Fruit fly (Drosophila melanogaster): ENCODE data around the gene CG12480.
A peak's percentile ranks its signal among the peaks of the same experiment; 100 is the strongest.

CG12480 gene

dm6 chrX:14213509-14214154, 44.2 kb downstream of the CG12480 start (continued):
- TF ChIP-seq nau (GFP tag; optimal IDR thresholded peaks at IDR 0.05) = no peak
- TF ChIP-seq CG16863 (GFP tag; optimal IDR thresholded peaks at IDR 0.05) = peak; percentile 25
- peak; percentile 1 for TF ChIP-seq Hr3 (GFP tag; optimal IDR thresholded peaks at IDR 0.05)
- TF ChIP-seq Six4 (GFP tag; optimal IDR thresholded peaks at IDR 0.05) = no peak
- TF ChIP-seq CG9727 (GFP tag; optimal IDR thresholded peaks at IDR 0.05) = peak; percentile 4
- TF ChIP-seq CG31441 (GFP tag; IDR thresholded peaks at IDR 0.05) = peak; percentile 57
- no peak for TF ChIP-seq Sin3A (optimal IDR thresholded peaks at IDR 0.05)
- peak; percentile 64 for TF ChIP-seq cg (GFP tag; optimal IDR thresholded peaks at IDR 0.05)
- TF ChIP-seq nmo (GFP tag; optimal IDR thresholded peaks at IDR 0.05) = peak; percentile 35
- TF ChIP-seq Sry-δ (GFP tag; optimal IDR thresholded peaks at IDR 0.05) = peak; percentile 20
- no peak for TF ChIP-seq sqz (GFP tag; optimal IDR thresholded peaks at IDR 0.05)
- TF ChIP-seq CG42726 (GFP tag; IDR thresholded peaks at IDR 0.05; ENCODE audit: partially characterized antibody) = no peak
- TF ChIP-seq CG15696 (tag; optimal IDR thresholded peaks at IDR 0.05) = no peak
- TF ChIP-seq seq (GFP tag; IDR thresholded peaks at IDR 0.05) = peak; percentile 45; the same call in 1 of the 2 replicates
- TF ChIP-seq so (GFP tag; IDR thresholded peaks at IDR 0.05) = no peak
- no peak for TF ChIP-seq CG34376 (GFP tag; optimal IDR thresholded peaks at IDR 0.05)
- TF ChIP-seq CG8388 (GFP tag; optimal IDR thresholded peaks at IDR 0.05) = peak; percentile 28
- no peak for TF ChIP-seq exex (tag; optimal IDR thresholded peaks at IDR 0.05)
- TF ChIP-seq yki (optimal IDR thresholded peaks at IDR 0.05) = no peak
- no peak for TF ChIP-seq klu (GFP tag; IDR thresholded peaks at IDR 0.05)
- TF ChIP-seq zf30C (GFP tag; optimal IDR thresholded peaks at IDR 0.05) = peak; percentile 19
- TF ChIP-seq bab2 (GFP tag; optimal IDR thresholded peaks at IDR 0.05) = peak; percentile 7
- TF ChIP-seq CG18599 (GFP tag; optimal IDR thresholded peaks at IDR 0.05) = peak; percentile 28
- TF ChIP-seq CG5953 (GFP tag; IDR thresholded peaks at IDR 0.05) = no peak
- TF ChIP-seq pan (optimal IDR thresholded peaks at IDR 0.05) = no peak
- TF ChIP-seq pan (GFP tag; optimal IDR thresholded peaks at IDR 0.05 in 1 of 2, IDR thresholded peaks at IDR 0.05 in 1 of 2) = no peak
- TF ChIP-seq Mrtf (GFP tag; IDR thresholded peaks at IDR 0.05) = no peak
- TF ChIP-seq MESR4 (GFP tag; optimal IDR thresholded peaks at IDR 0.05) = no peak
- peak; percentile 43 for TF ChIP-seq az2 (GFP tag; optimal IDR thresholded peaks at IDR 0.05)
- TF ChIP-seq ato (GFP tag; IDR thresholded peaks at IDR 0.05; ENCODE audit: partially characterized antibody) = no peak
- no peak for TF ChIP-seq disco-r (GFP tag; optimal IDR thresholded peaks at IDR 0.05)
- TF ChIP-seq onecut (GFP tag; IDR thresholded peaks at IDR 0.05) = peak; percentile 89
- no peak for TF ChIP-seq CG31224 (GFP tag; IDR thresholded peaks at IDR 0.05)
- no peak for TF ChIP-seq danr (GFP tag; IDR thresholded peaks at IDR 0.05)
- TF ChIP-seq Sox100B (GFP tag; optimal IDR thresholded peaks at IDR 0.05) = peak; percentile 36
- TF ChIP-seq CG1233 (GFP tag; optimal IDR thresholded peaks at IDR 0.05) = no peak
- TF ChIP-seq CG17802 (tag; optimal IDR thresholded peaks at IDR 0.05) = no peak
- TF ChIP-seq CG4282 (GFP tag; optimal IDR thresholded peaks at IDR 0.05) = no peak
- peak; percentile 14 for TF ChIP-seq CG15269 (tag; optimal IDR thresholded peaks at IDR 0.05)
- TF ChIP-seq h (optimal IDR thresholded peaks at IDR 0.05) = no peak
- TF ChIP-seq Dip2 (GFP tag; IDR thresholded peaks at IDR 0.05) = no peak
- peak; percentile 38 for TF ChIP-seq CG12299 (tag; optimal IDR thresholded peaks at IDR 0.05)
- peak; percentile 23 for TF ChIP-seq CG18619 (GFP tag; optimal IDR thresholded peaks at IDR 0.05)
- TF ChIP-seq psq (GFP tag; optimal IDR thresholded peaks at IDR 0.05) = no peak
- TF ChIP-seq Poxn (GFP tag; IDR thresholded peaks at IDR 0.05) = no peak
- TF ChIP-seq Asciz (GFP tag; optimal IDR thresholded peaks at IDR 0.05) = no peak
- no peak for TF ChIP-seq Lhr (GFP tag; optimal IDR thresholded peaks at IDR 0.05)
- TF ChIP-seq CG10209 (GFP tag; optimal IDR thresholded peaks at IDR 0.05) = no peak
- TF ChIP-seq fd3F (GFP tag; optimal IDR thresholded peaks at IDR 0.05) = peak; percentile 27
- TF ChIP-seq CG1529 (GFP tag; optimal IDR thresholded peaks at IDR 0.05) = peak; percentile 15
- no peak for TF ChIP-seq sima (GFP tag; optimal IDR thresholded peaks at IDR 0.05)
- no peak for TF ChIP-seq rib (GFP tag; IDR thresholded peaks at IDR 0.05)
